Fruit fly (Drosophila melanogaster): ENCODE results near the gene tld.

Gene tld

dm6 chr3R:24771273-24772231 is 22.0 kb downstream of the tld start, which contains the start of gene CG42331 (continued):
- TF ChIP-seq Meics (GFP tag; optimal IDR thresholded peaks at IDR 0.05) (peak; percentile 63), CG3163 (GFP tag; optimal IDR thresholded peaks at IDR 0.05) (peak; percentile 16), Neu2 (GFP tag; optimal IDR thresholded peaks at IDR 0.05; ENCODE audit: borderline replicate concordance) (no peak), D19B (GFP tag; optimal IDR thresholded peaks at IDR 0.05) (peak; percentile 61), mam (GFP tag; optimal IDR thresholded peaks at IDR 0.05) (peak; percentile 48), abd-A (tag; optimal IDR thresholded peaks at IDR 0.05) (peak; percentile 31), H15 (GFP tag; IDR thresholded peaks at IDR 0.05) (peak; percentile 42; the same call in 1 of the 3 replicates), CG9437 (GFP tag; optimal IDR thresholded peaks at IDR 0.05) (peak; percentile 66), CG6654 (GFP tag; optimal IDR thresholded peaks at IDR 0.05) (peak; percentile 6), Optix (GFP tag; IDR thresholded peaks at IDR 0.05) (no peak), CG33557 (GFP tag; optimal IDR thresholded peaks at IDR 0.05) (no peak), CG17612 (GFP tag; IDR thresholded peaks at IDR 0.05) (no peak), nmo (GFP tag; optimal IDR thresholded peaks at IDR 0.05) (peak; percentile 63), p53 (GFP tag; optimal IDR thresholded peaks at IDR 0.05) (no peak), CG9817 (tag; optimal IDR thresholded peaks at IDR 0.05) (peak; percentile 59), Nf-YB (GFP tag; optimal IDR thresholded peaks at IDR 0.05) (peak; percentile 29), kni (GFP tag; optimal IDR thresholded peaks at IDR 0.05) (peak; percentile 66), CG15601 (tag; optimal IDR thresholded peaks at IDR 0.05) (peak; percentile 31), HmgD (GFP tag; optimal IDR thresholded peaks at IDR 0.05) (no peak), CG3838 (GFP tag; optimal IDR thresholded peaks at IDR 0.05) (no peak), CG4404 (GFP tag; IDR thresholded peaks at IDR 0.05) (no peak), BtbVII (GFP tag; optimal IDR thresholded peaks at IDR 0.05) (peak; percentile 59), tio (GFP tag; optimal IDR thresholded peaks at IDR 0.05) (peak; percentile 45), toy (GFP tag; IDR thresholded peaks at IDR 0.05) (no peak), CG31224 (GFP tag; IDR thresholded peaks at IDR 0.05) (no peak), Dek (tag; optimal IDR thresholded peaks at IDR 0.05) (peak; percentile 60), CG12104 (GFP tag; optimal IDR thresholded peaks at IDR 0.05) (peak; percentile 50), MESR4 (GFP tag; optimal IDR thresholded peaks at IDR 0.05) (no peak), ranshi (GFP tag; IDR thresholded peaks at IDR 0.05) (peak; percentile 44; the same call in 1 of the 2 replicates), CG13894 (tag; optimal IDR thresholded peaks at IDR 0.05) (no peak), Oaz (GFP tag; IDR thresholded peaks at IDR 0.05) (no peak), Rfx (GFP tag; IDR thresholded peaks at IDR 0.05) (peak; percentile 53; the same call in 1 of the 2 replicates), CG13424 (tag; optimal IDR thresholded peaks at IDR 0.05) (peak; percentile 69), CG8478 (optimal IDR thresholded peaks at IDR 0.05) (no peak), CG2875 (GFP tag; optimal IDR thresholded peaks at IDR 0.05) (peak; percentile 42), CG12219 (GFP tag; optimal IDR thresholded peaks at IDR 0.05) (peak; percentile 29), CG9876 (GFP tag; optimal IDR thresholded peaks at IDR 0.05) (no peak), btn (GFP tag; optimal IDR thresholded peaks at IDR 0.05) (no peak), ttk (GFP tag; IDR thresholded peaks at IDR 0.05) (peak; percentile 57), CG2116 (GFP tag; optimal IDR thresholded peaks at IDR 0.05) (peak; percentile 23), D19A (tag; optimal IDR thresholded peaks at IDR 0.05) (peak; percentile 98), Usf (GFP tag; optimal IDR thresholded peaks at IDR 0.05) (no peak), CG17359 (tag; optimal IDR thresholded peaks at IDR 0.05) (peak; percentile 57), bigmax (GFP tag; optimal IDR thresholded peaks at IDR 0.05) (no peak), CG2678 (tag; optimal IDR thresholded peaks at IDR 0.05) (peak; percentile 83), CG4360 (GFP tag; IDR thresholded peaks at IDR 0.05) (0 out of 2 replicates have a peak, but pooled peaks have one; percentile 14), vfl (GFP tag; optimal IDR thresholded peaks at IDR 0.05) (no peak), twi (tag; optimal IDR thresholded peaks at IDR 0.05) (no peak), pita (GFP tag; optimal IDR thresholded peaks at IDR 0.05) (no peak)

Measured in whole organism, embryonic.